Worm (Caenorhabditis elegans) whole organism, L4 larva: Measurements from ENCODE around the gene copb-2.

ENCODE experiments used
- D1046.2 ChIP-seq: fragments of 200-800 bp; sonication (Bioruptor generic); IDR thresholded peaks from 2 replicates; pipeline ENCODE4 v1.3.6; 2022; ENCODE audit warnings: missing genetic modification characterization, missing compliant biosample characterization
- F26F4.8 ChIP-seq: fragments of 200-800 bp; sonication (Bioruptor generic); conservative IDR thresholded peaks from 2 replicates; pipeline ENCODE4 v1.3.6; 2022; ENCODE audit warnings: missing genetic modification characterization, missing compliant biosample characterization
- F37D6.2 ChIP-seq: sonication (generic microtip); optimal IDR thresholded peaks from 2 replicates; lab custom pipeline; 2016; ENCODE audit warnings: mild to moderate bottlenecking, missing genetic modification characterization, missing compliant biosample characterization
- F44E2.7 ChIP-seq: fragments of 200-800 bp; sonication (Bioruptor generic); IDR thresholded peaks from 2 replicates; pipeline ENCODE4 v2.1.2; 2022; ENCODE audit warnings: missing genetic modification characterization, missing compliant biosample characterization
- F49E8.2 ChIP-seq: sonication (generic microtip); optimal IDR thresholded peaks from 2 replicates; lab custom pipeline; 2016; ENCODE audit warnings: missing compliant biosample characterization, mild to moderate bottlenecking, missing genetic modification characterization, borderline replicate concordance
- Y105C5A.15 ChIP-seq: fragments of 200-800 bp; sonication (Bioruptor generic); IDR thresholded peaks from 2 replicates; pipeline ENCODE4 v1.3.6; 2022; ENCODE audit warnings: missing genetic modification characterization, missing compliant biosample characterization
- Y5F2A.4 ChIP-seq: fragments of 200-800 bp; sonication (Bioruptor generic); optimal IDR thresholded peaks from 2 replicates; lab custom pipeline; 2018; ENCODE audit warnings: mild to moderate bottlenecking, missing genetic modification characterization, missing compliant biosample characterization
- ama-1 ChIP-seq: fragments of 150-350 bp; optimal IDR thresholded peaks from 2 replicates; lab custom pipeline; 2014; ENCODE audit warnings: inconsistent platforms, mixed read lengths
- ctbp-1 ChIP-seq: fragments of 200-800 bp; sonication (Bioruptor generic); IDR thresholded peaks from 2 replicates; pipeline ENCODE4 v1.3.6; 2022; ENCODE audit warnings: missing genetic modification reagents, missing genetic modification characterization, missing compliant biosample characterization
- dmd-8 ChIP-seq: fragments of 200-800 bp; sonication (Bioruptor generic); IDR thresholded peaks from 2 replicates; pipeline ENCODE4 v1.3.6; 2022; ENCODE audit warnings: missing genetic modification characterization, missing compliant biosample characterization
- dmd-9 ChIP-seq: fragments of 200-800 bp; sonication (Bioruptor generic); IDR thresholded peaks from 2 replicates; pipeline ENCODE4 v1.3.6; 2022; ENCODE audit warnings: missing genetic modification reagents, missing genetic modification characterization, missing compliant biosample characterization
- duxl-1 ChIP-seq: sonication (generic microtip); optimal IDR thresholded peaks from 2 replicates; lab custom pipeline; 2016; ENCODE audit warnings: mild to moderate bottlenecking, missing genetic modification characterization, moderate library complexity, missing compliant biosample characterization; ENCODE audit not compliant: poor library complexity
- egl-43 ChIP-seq: fragments of 200-800 bp; sonication (Bioruptor generic); IDR thresholded peaks from 2 replicates; pipeline ENCODE4 v1.3.6; 2022; ENCODE audit warnings: missing genetic modification reagents, missing genetic modification characterization, missing compliant biosample characterization
- hmg-1.1 ChIP-seq: fragments of 200-800 bp; sonication (Bioruptor generic); IDR thresholded peaks from 2 replicates; pipeline ENCODE4 v1.3.6; 2022; ENCODE audit warnings: missing genetic modification reagents, missing genetic modification characterization, missing compliant biosample characterization
- lim-7 ChIP-seq: fragments of 200-800 bp; sonication (Bioruptor generic); IDR thresholded peaks from 2 replicates; pipeline ENCODE4 v1.3.6; 2022; ENCODE audit warnings: missing genetic modification characterization, missing compliant biosample characterization
- lin-13 ChIP-seq: fragments of 150-350 bp; optimal IDR thresholded peaks from 2 replicates; lab custom pipeline; 2014; ENCODE audit warnings: missing biosample characterization, missing genetic modification reagents, missing genetic modification characterization
- lsy-2 ChIP-seq, 2 experiments: fragments of 150-350 bp in 1 of 2; sonication (generic microtip) in 1 of 2; optimal IDR thresholded peaks; 2 replicates each; lab custom pipeline; 2014 to 2017; ENCODE audit warnings: missing biosample characterization in 2 of 2, missing genetic modification characterization in 2 of 2
- madf-5 ChIP-seq, 2 experiments: fragments of 200-800 bp; sonication (Bioruptor generic); IDR thresholded peaks; 2 replicates each; pipeline ENCODE4 v1.3.6; 2022; ENCODE audit warnings: missing compliant biosample characterization in 2 of 2, missing genetic modification characterization in 2 of 2
- madf-9 ChIP-seq: fragments of 200-800 bp; sonication (Bioruptor generic); conservative IDR thresholded peaks from 2 replicates; pipeline ENCODE4 v1.3.6; 2022; ENCODE audit warnings: missing genetic modification reagents, missing genetic modification characterization, missing compliant biosample characterization
- mdl-1 ChIP-seq, 2 experiments: fragments of 150-350 bp in 1 of 2; sonication (generic microtip) in 1 of 2; optimal IDR thresholded peaks; 2 replicates each; lab custom pipeline; 2014 to 2017; ENCODE audit warnings: missing biosample characterization in 2 of 2, missing genetic modification characterization in 2 of 2
- mdt-29 ChIP-seq: fragments of 200-800 bp; sonication (Bioruptor generic); IDR thresholded peaks from 2 replicates; pipeline ENCODE4 v1.3.6; 2022; ENCODE audit warnings: missing genetic modification reagents, missing genetic modification characterization, missing compliant biosample characterization
- mxl-3 ChIP-seq: fragments of 200-800 bp; sonication (Bioruptor generic); optimal IDR thresholded peaks from 2 replicates; lab custom pipeline; 2018; ENCODE audit warnings: mild to moderate bottlenecking, missing genetic modification characterization, missing compliant biosample characterization
- nhr-10 ChIP-seq: fragments of 150-350 bp; optimal IDR thresholded peaks from 2 replicates; lab custom pipeline; 2014; ENCODE audit warnings: missing biosample characterization, missing genetic modification characterization
- nhr-102 ChIP-seq: sonication (generic microtip); optimal IDR thresholded peaks from 2 replicates; lab custom pipeline; 2016; ENCODE audit warnings: mild to moderate bottlenecking, missing genetic modification characterization, moderate library complexity, missing compliant biosample characterization
- nhr-111 ChIP-seq: fragments of 200-800 bp; sonication (Bioruptor generic); optimal IDR thresholded peaks from 2 replicates; lab custom pipeline; 2018; ENCODE audit warnings: mild to moderate bottlenecking, missing genetic modification characterization, missing compliant biosample characterization
- nhr-237 ChIP-seq: sonication (generic microtip); optimal IDR thresholded peaks from 2 replicates; lab custom pipeline; 2017; ENCODE audit warnings: missing biosample characterization, missing genetic modification characterization
- nhr-28 ChIP-seq: fragments of 150-350 bp; optimal IDR thresholded peaks from 2 replicates; lab custom pipeline; 2014; ENCODE audit warnings: missing biosample characterization, missing genetic modification characterization
- nhr-41 ChIP-seq: fragments of 200-800 bp; sonication (Bioruptor generic); IDR thresholded peaks from 2 replicates; pipeline ENCODE4 v1.3.6; 2022; ENCODE audit warnings: missing genetic modification reagents, missing genetic modification characterization, missing compliant biosample characterization
- php-3 ChIP-seq: fragments of 200-800 bp; sonication (Bioruptor generic); IDR thresholded peaks from 2 replicates; pipeline ENCODE4 v1.3.6; 2022; ENCODE audit warnings: missing genetic modification reagents, missing genetic modification characterization, missing compliant biosample characterization
- pqm-1 ChIP-seq: sonication (generic microtip); optimal IDR thresholded peaks from 2 replicates; lab custom pipeline; 2017; ENCODE audit warnings: missing biosample characterization, missing genetic modification characterization
- rbr-2 ChIP-seq: sonication (generic microtip); optimal IDR thresholded peaks from 2 replicates; lab custom pipeline; 2016; ENCODE audit warnings: missing genotype, missing genetic modification characterization, missing compliant biosample characterization
- sdz-12 ChIP-seq: fragments of 200-800 bp; sonication (Bioruptor generic); optimal IDR thresholded peaks from 2 replicates; lab custom pipeline; 2018; ENCODE audit warnings: mild to moderate bottlenecking, missing genetic modification characterization, missing compliant biosample characterization
- spr-1 ChIP-seq: sonication (generic microtip); optimal IDR thresholded peaks from 2 replicates; lab custom pipeline; 2016; ENCODE audit warnings: mild to moderate bottlenecking, missing genetic modification characterization, missing compliant biosample characterization
- spr-3 ChIP-seq: fragments of 200-800 bp; sonication (Bioruptor generic); optimal IDR thresholded peaks from 2 replicates; lab custom pipeline; 2018; ENCODE audit warnings: mild to moderate bottlenecking, missing genetic modification characterization, missing compliant biosample characterization
- zag-1 ChIP-seq: fragments of 150-350 bp; optimal IDR thresholded peaks from 2 replicates; lab custom pipeline; 2014; ENCODE audit warnings: missing biosample characterization, missing genetic modification characterization
- zfp-3 ChIP-seq: fragments of 200-800 bp; sonication (Bioruptor generic); conservative IDR thresholded peaks from 2 replicates; pipeline ENCODE4 v1.3.6; 2022; ENCODE audit warnings: missing genetic modification reagents, missing genetic modification characterization, missing compliant biosample characterization
- zip-11 ChIP-seq: fragments of 200-800 bp; sonication (Bioruptor generic); IDR thresholded peaks from 2 replicates; pipeline ENCODE4 v1.3.6; 2022; ENCODE audit warnings: missing genetic modification characterization, missing compliant biosample characterization
- ztf-7 ChIP-seq: fragments of 150-350 bp; optimal IDR thresholded peaks from 2 replicates; lab custom pipeline; 2014; ENCODE audit warnings: missing biosample characterization, missing genetic modification characterization

Gene copb-2

ce11 chrIV:9477135-9477928, 17.8 kb downstream of the copb-2 start, which contains the start of gene wrt-3 (continued):
- TF ChIP-seq pqm-1 (tag; lab: Kevin White, UChicago), result no peak
- peak; percentile 81 for TF ChIP-seq hmg-1.1
- TF ChIP-seq lin-13 (GFP tag; lab: Kevin White, UChicago), result no peak
- peak; percentile 79; the same call in 1 of the 2 replicates for TF ChIP-seq zip-11 (GFP tag; lab: Robert Waterston, UW)
- peak; percentile 94 for TF ChIP-seq nhr-111
- peak; percentile 74 for TF ChIP-seq spr-1 (tag; lab: Kevin White, UChicago)
- TF ChIP-seq D1046.2, result peak; percentile 92
- peak; percentile 13 for TF ChIP-seq nhr-28 (tag; lab: Kevin White, UChicago)
- peak in 1 of 2 experiments; percentile 12 for TF ChIP-seq lsy-2 (tag; optimal IDR thresholded peaks at IDR 0.05; lab: Kevin White, UChicago)
- TF ChIP-seq ctbp-1 (GFP tag; lab: Robert Waterston, UW), result no peak; the same call in 1 of the 2 replicates
- TF ChIP-seq ama-1 (lab: Kevin White, UChicago), result no peak
- TF ChIP-seq dmd-9 (GFP tag; lab: Robert Waterston, UW), result no peak; the same call in 1 of the 2 replicates
- peak; percentile 42 for TF ChIP-seq F49E8.2 (tag; lab: Kevin White, UChicago)
- TF ChIP-seq sdz-12, result peak; percentile 93
- no peak for TF ChIP-seq F37D6.2 (tag; lab: Kevin White, UChicago)
- TF ChIP-seq ztf-7 (tag; lab: Kevin White, UChicago), result peak; percentile 71
- peak; percentile 81 for TF ChIP-seq spr-3 (GFP tag; lab: Kevin White, UChicago)
- TF ChIP-seq F44E2.7 (GFP tag; lab: Robert Waterston, UW), result peak; percentile 97
- no peak; the same call in 1 of the 2 replicates for TF ChIP-seq mdt-29 (GFP tag; lab: Robert Waterston, UW)
- no peak; the same call in none of the 2 replicates for TF ChIP-seq lim-7 (GFP tag; lab: Robert Waterston, UW)
- TF ChIP-seq mdl-1 (tag; optimal IDR thresholded peaks at IDR 0.05; lab: Kevin White, UChicago), result no peak
- TF ChIP-seq dmd-8 (GFP tag; lab: Robert Waterston, UW), result peak; percentile 99
- TF ChIP-seq rbr-2, result peak; percentile 62
- TF ChIP-seq nhr-41 (GFP tag; lab: Robert Waterston, UW), result peak; percentile 75; the same call in 1 of the 2 replicates
- no peak for TF ChIP-seq php-3 (GFP tag; lab: Robert Waterston, UW)
- peak; percentile 94 for TF ChIP-seq Y105C5A.15 (GFP tag; lab: Robert Waterston, UW)
- 0 out of 2 replicates have a peak, but pooled peaks have one; percentile 74 for TF ChIP-seq zfp-3
- TF ChIP-seq madf-5 (GFP tag; IDR thresholded peaks at IDR 0.05; lab: Robert Waterston, UW), result peak; percentile 89 to 92
- TF ChIP-seq mxl-3 (GFP tag; lab: Kevin White, UChicago), result peak; percentile 60

ce11 chrIV:9480936-9481335, 21.4 kb downstream of the copb-2 start, which contains the start of gene cng-3:
TSS of gene cng-3 (minus strand) at chrIV:9481037.
- TF ChIP-seq mxl-3 (GFP tag; lab: Kevin White, UChicago) (no peak), Y5F2A.4 (GFP tag; lab: Kevin White, UChicago) (no peak), ctbp-1 (GFP tag; lab: Robert Waterston, UW) (no peak)

ce11 chrIV:9485040-9485439, 25.5 kb downstream of the copb-2 start, which contains the start of gene gadr-2:
TSS of gene gadr-2 (minus strand) at chrIV:9485140.
- TF ChIP-seq F49E8.2 (tag; lab: Kevin White, UChicago), result no peak
- no peak for TF ChIP-seq nhr-10
- no peak for TF ChIP-seq ama-1 (lab: Kevin White, UChicago)
- no peak for TF ChIP-seq zag-1
- TF ChIP-seq egl-43 (GFP tag; lab: Robert Waterston, UW), result no peak
- no peak for TF ChIP-seq nhr-237 (tag; lab: Kevin White, UChicago)
- TF ChIP-seq F26F4.8, result no peak
- TF ChIP-seq pqm-1 (tag; lab: Kevin White, UChicago), result no peak
- TF ChIP-seq madf-9 (GFP tag; lab: Robert Waterston, UW), result no peak
- no peak for TF ChIP-seq duxl-1 (tag; lab: Kevin White, UChicago)
- TF ChIP-seq nhr-102 (tag; lab: Kevin White, UChicago), result no peak
- TF ChIP-seq dmd-8 (GFP tag; lab: Robert Waterston, UW), result no peak
